Fruit fly (Drosophila melanogaster): ENCODE results near the gene CG2991.

The CG2991 gene

DNA sequence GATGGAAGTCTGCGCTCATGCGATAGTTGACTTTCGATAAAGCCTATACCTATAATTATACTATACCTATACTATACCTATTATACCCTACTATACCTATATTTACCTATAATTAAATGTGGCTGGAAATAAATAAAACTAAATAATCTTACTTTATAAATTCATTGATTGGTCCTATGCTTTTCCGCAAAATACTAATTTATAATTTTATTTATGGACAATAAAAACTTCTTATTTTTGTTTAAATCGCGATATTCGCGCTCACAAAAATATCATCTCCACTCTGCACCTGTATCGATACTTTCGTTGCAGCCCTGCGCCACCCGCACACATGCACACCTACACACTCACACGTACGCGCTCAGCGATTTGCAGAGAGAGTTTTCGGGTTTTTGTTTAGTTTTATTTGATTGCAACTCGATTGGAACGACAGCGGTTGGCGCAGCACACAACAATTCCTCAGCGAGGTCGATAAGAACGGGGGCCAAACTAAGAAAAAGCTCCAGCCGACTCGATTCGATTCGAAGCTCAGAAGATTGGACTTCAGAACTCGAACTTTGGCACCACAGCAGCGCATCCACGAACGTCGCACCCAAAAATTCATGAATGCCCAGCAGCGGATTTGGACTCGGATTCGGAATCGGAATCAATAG, 17.7 kb downstream of the CG2991 start, which contains the start of gene CG8814 (continued):
- TF ChIP-seq HLHmδ (GFP tag; optimal IDR thresholded peaks at IDR 0.05) (no peak), CG4404 (GFP tag; IDR thresholded peaks at IDR 0.05) (peak; percentile 80), CG13296 (GFP tag; optimal IDR thresholded peaks at IDR 0.05) (no peak), chm (GFP tag; IDR thresholded peaks at IDR 0.05) (0 out of 2 replicates have a peak, but pooled peaks have one; percentile 11), E2f2 (GFP tag; IDR thresholded peaks at IDR 0.05) (peak; percentile 82), z (GFP tag; IDR thresholded peaks at IDR 0.05) (no peak), CG9876 (GFP tag; optimal IDR thresholded peaks at IDR 0.05) (peak; percentile 0), slou (GFP tag; optimal IDR thresholded peaks at IDR 0.05) (peak; percentile 68), yki (optimal IDR thresholded peaks at IDR 0.05) (no peak), CG1832 (GFP tag; optimal IDR thresholded peaks at IDR 0.05) (no peak), sima (GFP tag; optimal IDR thresholded peaks at IDR 0.05) (no peak), CG18476 (GFP tag; optimal IDR thresholded peaks at IDR 0.05) (peak; percentile 58), CG7271 (tag; optimal IDR thresholded peaks at IDR 0.05) (no peak), chinmo (GFP tag; IDR thresholded peaks at IDR 0.05; ENCODE audit: partially characterized antibody) (peak; percentile 96), ERR (GFP tag; optimal IDR thresholded peaks at IDR 0.05) (no peak), onecut (GFP tag; IDR thresholded peaks at IDR 0.05) (no peak), CG14441 (GFP tag; IDR thresholded peaks at IDR 0.05) (peak; percentile 71), wek (GFP tag; optimal IDR thresholded peaks at IDR 0.05) (no peak), CG1233 (GFP tag; optimal IDR thresholded peaks at IDR 0.05) (peak; percentile 43), Chrac-16 (GFP tag; optimal IDR thresholded peaks at IDR 0.05) (peak; percentile 57), trem (tag; optimal IDR thresholded peaks at IDR 0.05) (peak; percentile 66), Doc3 (GFP tag; IDR thresholded peaks at IDR 0.05; ENCODE audit: partially characterized antibody) (peak; percentile 66; the same call in 2 of the 3 replicates), Eip74EF (GFP tag; optimal IDR thresholded peaks at IDR 0.05) (no peak), bcd (GFP tag; optimal IDR thresholded peaks at IDR 0.05) (peak; percentile 67), TFAM (GFP tag; optimal IDR thresholded peaks at IDR 0.05) (no peak), NC2β (GFP tag; optimal IDR thresholded peaks at IDR 0.05) (no peak), CG15073 (GFP tag; optimal IDR thresholded peaks at IDR 0.05) (no peak), CG11398 (GFP tag; optimal IDR thresholded peaks at IDR 0.05) (no peak), CG18599 (GFP tag; optimal IDR thresholded peaks at IDR 0.05) (peak; percentile 74), crol (GFP tag; IDR thresholded peaks at IDR 0.05) (peak; percentile 21; the same call in 1 of the 2 replicates), CG43689 (GFP tag; IDR thresholded peaks at IDR 0.05) (no peak), CG11504 (tag; optimal IDR thresholded peaks at IDR 0.05) (peak; percentile 72), MTF-1 (GFP tag; optimal IDR thresholded peaks at IDR 0.05; ENCODE audit: borderline replicate concordance) (peak; percentile 12), dmrt99B (tag; optimal IDR thresholded peaks at IDR 0.05) (peak; percentile 31), CG1529 (GFP tag; optimal IDR thresholded peaks at IDR 0.05) (no peak), Max (GFP tag; optimal IDR thresholded peaks at IDR 0.05) (peak; percentile 45), Sin3A (optimal IDR thresholded peaks at IDR 0.05) (peak; percentile 76), PHDP (tag; optimal IDR thresholded peaks at IDR 0.05) (no peak), zf30C (GFP tag; optimal IDR thresholded peaks at IDR 0.05) (no peak), fu2 (GFP tag; optimal IDR thresholded peaks at IDR 0.05) (no peak), cwo (GFP tag; optimal IDR thresholded peaks at IDR 0.05) (peak; percentile 32), CG8281 (tag; optimal IDR thresholded peaks at IDR 0.05) (no peak), crp (GFP tag; optimal IDR thresholded peaks at IDR 0.05) (peak in 1 of 2 experiments; percentile 39), CG3995 (GFP tag; optimal IDR thresholded peaks at IDR 0.05) (peak; percentile 62), B-H2 (GFP tag; optimal IDR thresholded peaks at IDR 0.05) (no peak), ash1 (GFP tag; optimal IDR thresholded peaks at IDR 0.05) (no peak), knrl (GFP tag; IDR thresholded peaks at IDR 0.05; ENCODE audit: partially characterized antibody) (peak; percentile 89), bbx (GFP tag; IDR thresholded peaks at IDR 0.05; ENCODE audit: partially characterized antibody) (peak; percentile 61), CG2875 (GFP tag; optimal IDR thresholded peaks at IDR 0.05) (no peak)

Measured in whole organism, embryonic.